Fruit fly (Drosophila melanogaster) whole organism, adult: ENCODE measurements around the gene CG46468.

Experiments used
- CG11617 ChIP-seq: fragments of 200-800 bp; sonication (Bioruptor generic); optimal IDR thresholded peaks from 2 replicates; lab custom pipeline; 2017; ENCODE audit warnings: mild to moderate bottlenecking, missing biosample characterization, missing genetic modification reagents, missing genetic modification characterization
- CG14711 ChIP-seq: fragments of 200-800 bp; sonication (Bioruptor generic); optimal IDR thresholded peaks from 2 replicates; lab custom pipeline; 2018; ENCODE audit warnings: missing biosample characterization, mild to moderate bottlenecking, missing genetic modification characterization, moderate library complexity
- CG7045 ChIP-seq: fragments of 200-800 bp; sonication (Bioruptor generic); optimal IDR thresholded peaks from 2 replicates; lab custom pipeline; 2017; ENCODE audit warnings: missing biosample characterization, mild to moderate bottlenecking, missing genetic modification characterization
- CG7101 ChIP-seq: fragments of 200-800 bp; sonication (Bioruptor generic); optimal IDR thresholded peaks from 2 replicates; lab custom pipeline; 2018; ENCODE audit warnings: missing biosample characterization, mild to moderate bottlenecking, missing genetic modification characterization, moderate library complexity
- Clk ChIP-seq: fragments of 200-800 bp; sonication (Bioruptor generic); optimal IDR thresholded peaks from 2 replicates; lab custom pipeline; 2017; ENCODE audit warnings: missing biosample characterization, missing genetic modification characterization
- Crg-1 ChIP-seq: fragments of 200-800 bp; sonication (Bioruptor generic); optimal IDR thresholded peaks from 2 replicates; lab custom pipeline; 2016; ENCODE audit warnings: missing biosample characterization, missing genetic modification characterization
- Mnt ChIP-seq: fragments of 200-800 bp; sonication (Bioruptor generic); optimal IDR thresholded peaks from 2 replicates; lab custom pipeline; 2016; ENCODE audit warnings: missing biosample characterization, mild to moderate bottlenecking, missing genetic modification characterization
- bab1 ChIP-seq: fragments of 200-800 bp; sonication (Bioruptor generic); optimal IDR thresholded peaks from 3 replicates; lab custom pipeline; 2019; ENCODE audit warnings: missing biosample characterization, mild to moderate bottlenecking, missing genetic modification characterization, moderate library complexity
- kay ChIP-seq: fragments of 200-800 bp; sonication (Bioruptor generic); peaks from one replicate; lab custom pipeline; 2016; ENCODE audit warnings: missing biosample characterization, missing genetic modification characterization, borderline replicate concordance
- tj ChIP-seq: fragments of 200-800 bp; sonication (Bioruptor generic); optimal IDR thresholded peaks from 3 replicates; lab custom pipeline; 2017; ENCODE audit warnings: missing biosample characterization, mild to moderate bottlenecking, missing genetic modification characterization, moderate library complexity
- toe ChIP-seq: fragments of 200-800 bp; sonication (Bioruptor generic); optimal IDR thresholded peaks from 2 replicates; lab custom pipeline; 2016; ENCODE audit warnings: missing biosample characterization, missing genetic modification characterization

DNA sequence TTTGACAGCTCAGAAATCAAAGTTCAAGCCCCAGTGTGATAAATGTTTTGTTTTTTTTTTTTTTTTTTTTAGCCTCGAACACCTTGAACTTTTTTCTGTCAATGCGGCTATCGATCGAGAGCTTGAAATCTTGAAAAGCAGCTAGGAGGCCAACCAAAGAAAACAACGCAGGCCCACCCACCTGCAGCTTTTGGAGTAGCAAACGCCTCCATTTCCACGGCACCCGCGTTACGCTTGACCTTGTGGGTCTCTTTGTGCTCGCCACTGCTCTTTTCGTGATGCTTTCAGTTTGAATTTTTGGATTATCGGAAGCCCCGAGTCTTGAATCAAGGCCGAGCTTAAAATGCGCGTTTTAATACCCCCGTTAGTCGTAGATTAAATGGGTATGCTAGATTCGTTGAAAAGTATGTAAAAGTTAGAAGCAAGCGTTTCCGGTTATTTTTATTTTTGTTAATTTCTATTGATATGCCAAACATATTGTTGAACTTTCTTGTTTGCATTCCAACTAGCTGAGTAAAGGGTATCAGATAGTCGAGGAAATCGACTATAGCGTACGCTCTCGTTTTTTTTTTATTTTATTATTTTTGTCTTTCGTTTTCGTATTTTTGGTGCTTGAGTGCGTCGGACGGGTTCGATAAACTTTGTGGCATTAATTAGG lies 62.3 kb downstream of the CG46468 start:
- TF ChIP-seq tj (GFP tag; lab: Kevin White, UChicago) (no peak), Mnt (GFP tag; lab: Kevin White, UChicago) (no peak), kay (GFP tag; lab: Kevin White, UChicago) (no peak), Crg-1 (no peak), CG14711 (tag; lab: Kevin White, UChicago) (no peak), Clk (GFP tag; lab: Kevin White, UChicago) (no peak), CG11617 (GFP tag; lab: Kevin White, UChicago) (no peak), toe (GFP tag; lab: Kevin White, UChicago) (no peak), CG7045 (no peak), bab1 (peak; percentile 48), CG7101 (tag; lab: Kevin White, UChicago) (no peak)
